Fruit fly (Drosophila melanogaster): ENCODE results near the gene CG13083.

CG13083 gene

dm6 chr2L:19484539-19484938, 2.8 kb upstream of the CG13083 start, which contains the start of the genes CG10195 and CG13084 (continued):
- peak; percentile 74 for TF ChIP-seq sna (GFP tag; IDR thresholded peaks at IDR 0.05; ENCODE audit: partially characterized antibody)
- TF ChIP-seq kah (GFP tag; optimal IDR thresholded peaks at IDR 0.05), result peak; percentile 3

- TF ChIP-seq CG17568 (GFP tag; optimal IDR thresholded peaks at IDR 0.05), result no peak
- peak; percentile 65 for TF ChIP-seq CG2712 (tag; optimal IDR thresholded peaks at IDR 0.05)
- peak; percentile 5 to 64 for TF ChIP-seq Hr51 (GFP tag; optimal IDR thresholded peaks at IDR 0.05)
- peak; percentile 39 for TF ChIP-seq CG1602 (GFP tag; optimal IDR thresholded peaks at IDR 0.05)
- peak; percentile 17 for TF ChIP-seq Bteb2 (GFP tag; optimal IDR thresholded peaks at IDR 0.05)
- no peak for TF ChIP-seq Elba2 (GFP tag; optimal IDR thresholded peaks at IDR 0.05)
- TF ChIP-seq CG9932 (GFP tag; IDR thresholded peaks at IDR 0.05), result peak; percentile 49; the same call in 1 of the 2 replicates
- no peak for TF ChIP-seq Taf1 (GFP tag; IDR thresholded peaks at IDR 0.05)
- no peak for TF ChIP-seq prd (optimal IDR thresholded peaks at IDR 0.05)
- peak; percentile 51; the same call in 2 of the 3 replicates for TF ChIP-seq prd (GFP tag; IDR thresholded peaks at IDR 0.05)
- peak; percentile 16 for TF ChIP-seq CG10654 (GFP tag; optimal IDR thresholded peaks at IDR 0.05)
- TF ChIP-seq CkIIα-i1 (GFP tag; IDR thresholded peaks at IDR 0.05), result no peak
- peak; percentile 72 for TF ChIP-seq Dll (GFP tag; IDR thresholded peaks at IDR 0.05; ENCODE audit: partially characterized antibody)
- TF ChIP-seq ash1 (GFP tag; optimal IDR thresholded peaks at IDR 0.05), result no peak
- TF ChIP-seq Mad (GFP tag; optimal IDR thresholded peaks at IDR 0.05), result no peak
- TF ChIP-seq Asciz (GFP tag; optimal IDR thresholded peaks at IDR 0.05), result peak; percentile 32
- peak; percentile 3 for TF ChIP-seq CG2202 (tag; optimal IDR thresholded peaks at IDR 0.05)
- no peak for TF ChIP-seq Oaz (GFP tag; IDR thresholded peaks at IDR 0.05)
- no peak for TF ChIP-seq Ssrp (tag; optimal IDR thresholded peaks at IDR 0.05)
- TF ChIP-seq CG32532 (GFP tag; IDR thresholded peaks at IDR 0.05), result peak; percentile 74; the same call in 1 of the 2 replicates
- no peak for TF ChIP-seq chm (GFP tag; IDR thresholded peaks at IDR 0.05)
- TF ChIP-seq CG8359 (GFP tag; optimal IDR thresholded peaks at IDR 0.05; ENCODE audit: borderline replicate concordance), result no peak
- no peak for TF ChIP-seq nerfin-1 (tag; optimal IDR thresholded peaks at IDR 0.05)
- peak; percentile 40 for TF ChIP-seq CG3281 (GFP tag; optimal IDR thresholded peaks at IDR 0.05)
- peak; percentile 30; the same call in 1 of the 2 replicates for TF ChIP-seq CG14441 (GFP tag; IDR thresholded peaks at IDR 0.05)
- TF ChIP-seq ssp (GFP tag; IDR thresholded peaks at IDR 0.05), result no peak
- TF ChIP-seq Spps (tag; optimal IDR thresholded peaks at IDR 0.05), result no peak
- no peak for TF ChIP-seq CG1529 (GFP tag; optimal IDR thresholded peaks at IDR 0.05)
- no peak for TF ChIP-seq CG9876 (GFP tag; optimal IDR thresholded peaks at IDR 0.05)
- no peak for TF ChIP-seq CG2875 (GFP tag; optimal IDR thresholded peaks at IDR 0.05)
- TF ChIP-seq Eip74EF (GFP tag; optimal IDR thresholded peaks at IDR 0.05), result peak in 1 of 2 experiments; percentile 16
- TF ChIP-seq Dip3 (GFP tag; optimal IDR thresholded peaks at IDR 0.05), result peak; percentile 10
- no peak for TF ChIP-seq CG15073 (GFP tag; optimal IDR thresholded peaks at IDR 0.05)
- TF ChIP-seq CG2199 (GFP tag; IDR thresholded peaks at IDR 0.05), result no peak
- TF ChIP-seq ftz-f1 (GFP tag; optimal IDR thresholded peaks at IDR 0.05), result no peak
- peak; percentile 22 for TF ChIP-seq CG13296 (GFP tag; optimal IDR thresholded peaks at IDR 0.05)
- no peak for TF ChIP-seq ara (GFP tag; IDR thresholded peaks at IDR 0.05)
- TF ChIP-seq CG9609 (GFP tag; optimal IDR thresholded peaks at IDR 0.05), result no peak
- TF ChIP-seq CG12155 (GFP tag; optimal IDR thresholded peaks at IDR 0.05), result peak; percentile 57
- TF ChIP-seq so (GFP tag; IDR thresholded peaks at IDR 0.05), result no peak
- TF ChIP-seq sna (GFP tag; IDR thresholded peaks at IDR 0.05; ENCODE audit: partially characterized antibody), result peak; percentile 70
- no peak for TF ChIP-seq CG10462 (GFP tag; optimal IDR thresholded peaks at IDR 0.05)
- TF ChIP-seq HHEX (GFP tag; optimal IDR thresholded peaks at IDR 0.05), result peak; percentile 28
- TF ChIP-seq E2f2 (GFP tag; IDR thresholded peaks at IDR 0.05), result peak; percentile 28; the same call in 1 of the 2 replicates
- TF ChIP-seq sug (tag; optimal IDR thresholded peaks at IDR 0.05), result no peak
- TF ChIP-seq vnd (GFP tag; IDR thresholded peaks at IDR 0.05; ENCODE audit: partially characterized antibody), result 0 out of 3 replicates have a peak, but pooled peaks have one; percentile 13
- no peak for TF ChIP-seq pnt (GFP tag; optimal IDR thresholded peaks at IDR 0.05)
Observed at dm6 chr2L:19489997-19490461, 2.7 kb downstream of the CG13083 start, which contains the start of the genes CG10194 and CG18094. CG10194 (minus strand) TSS chr2L:19490104. CG18094 (plus strand) TSS chr2L:19490262.

Measured in whole organism, embryonic.